Fruit fly (Drosophila melanogaster): Measurements from ENCODE around the gene CG42540.

Gene CG42540

DNA sequence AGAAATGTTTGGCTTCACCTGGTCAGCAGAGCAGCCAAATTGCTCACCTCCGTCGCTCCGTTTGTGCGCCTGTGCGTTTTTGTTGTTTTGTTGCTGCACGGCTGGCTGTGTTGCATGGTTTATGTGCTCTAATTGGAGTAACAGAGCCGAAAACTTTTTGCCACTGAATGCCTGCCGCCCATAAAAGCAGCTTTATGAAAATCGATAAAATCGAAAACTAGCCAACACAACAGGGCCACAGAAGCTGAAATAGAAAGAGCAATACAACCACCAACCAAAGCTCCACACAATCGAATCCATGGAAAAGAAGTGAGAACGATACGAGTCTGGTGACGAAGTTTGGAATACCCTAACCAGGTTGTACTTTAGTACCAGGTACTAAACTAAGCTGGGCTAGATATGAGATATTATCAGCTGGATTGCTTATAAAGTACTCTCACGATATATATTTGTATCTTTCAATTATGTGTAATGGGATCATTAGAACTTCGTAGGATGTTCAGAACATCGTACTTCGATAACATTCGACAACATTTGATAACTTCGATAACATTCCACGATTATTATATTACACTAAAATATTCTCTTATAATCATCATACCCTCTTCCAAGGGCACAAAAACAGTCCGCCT is 63.1 kb downstream of the CG42540 start:
- no peak for TF ChIP-seq toe (GFP tag; optimal IDR thresholded peaks at IDR 0.05)
- no peak for TF ChIP-seq cnc (optimal IDR thresholded peaks at IDR 0.05)
- TF ChIP-seq Hr96 (GFP tag; optimal IDR thresholded peaks at IDR 0.05), result no peak
- no peak for TF ChIP-seq CG5204 (GFP tag; optimal IDR thresholded peaks at IDR 0.05)
- TF ChIP-seq kay (GFP tag; ENCODE audit: borderline replicate concordance), result no peak
- no peak for TF ChIP-seq CG14711 (tag; optimal IDR thresholded peaks at IDR 0.05)
- TF ChIP-seq CG7045 (GFP tag; optimal IDR thresholded peaks at IDR 0.05), result no peak
- no peak for TF ChIP-seq CG11617 (GFP tag; optimal IDR thresholded peaks at IDR 0.05)
- TF ChIP-seq pad (GFP tag; optimal IDR thresholded peaks at IDR 0.05), result no peak
- no peak for TF ChIP-seq ovo (GFP tag; optimal IDR thresholded peaks at IDR 0.05)
- TF ChIP-seq CG1620 (GFP tag; optimal IDR thresholded peaks at IDR 0.05), result no peak
- TF ChIP-seq Clk (GFP tag; optimal IDR thresholded peaks at IDR 0.05), result no peak
- no peak for TF ChIP-seq Mnt (GFP tag; optimal IDR thresholded peaks at IDR 0.05)
- TF ChIP-seq CG33017 (tag; optimal IDR thresholded peaks at IDR 0.05), result no peak
- TF ChIP-seq CG7101 (tag; optimal IDR thresholded peaks at IDR 0.05), result no peak
- TF ChIP-seq Crg-1 (GFP tag; optimal IDR thresholded peaks at IDR 0.05), result no peak
- no peak for TF ChIP-seq CG12768 (GFP tag; optimal IDR thresholded peaks at IDR 0.05)
- TF ChIP-seq cic (GFP tag; optimal IDR thresholded peaks at IDR 0.05), result no peak
- no peak for TF ChIP-seq tj (GFP tag; optimal IDR thresholded peaks at IDR 0.05)

DNA sequence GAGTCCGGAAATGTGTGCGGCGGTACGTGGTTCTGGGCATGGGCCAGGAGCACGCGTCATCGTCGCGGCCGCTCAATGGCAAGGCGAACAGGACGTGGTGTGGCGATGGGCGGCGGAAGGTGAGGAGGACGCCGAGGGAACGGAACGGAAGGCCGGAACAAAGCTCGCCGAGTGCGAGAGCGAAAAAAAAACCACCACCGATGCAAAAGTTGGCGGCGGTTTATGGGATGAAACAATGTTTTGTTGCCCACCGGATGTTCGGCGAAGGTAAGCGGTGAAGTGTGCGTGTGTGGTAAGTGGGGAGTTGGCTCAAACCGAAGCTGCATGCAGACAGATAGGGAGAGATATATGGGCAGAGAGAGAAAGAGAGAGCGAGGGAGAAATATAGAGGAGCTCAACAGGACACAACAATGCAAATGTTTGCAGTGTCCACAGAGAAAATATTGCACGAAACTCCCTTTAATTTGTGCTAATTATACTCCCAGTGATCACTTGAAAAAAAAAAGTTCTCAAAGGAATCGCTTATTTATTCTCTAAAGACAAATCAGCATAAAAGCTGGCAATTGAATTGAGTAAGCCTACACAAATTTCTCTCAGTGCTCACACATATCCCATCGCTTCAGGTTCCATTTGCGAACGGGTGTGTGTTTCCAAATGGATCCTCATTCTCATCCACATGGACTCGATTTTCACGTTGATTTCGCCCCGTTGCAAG is 63.8 kb downstream of the CG42540 start:
- no peak for TF ChIP-seq kay (GFP tag; ENCODE audit: borderline replicate concordance)
- no peak for TF ChIP-seq CG7101 (tag; optimal IDR thresholded peaks at IDR 0.05)
- TF ChIP-seq toe (GFP tag; optimal IDR thresholded peaks at IDR 0.05), result no peak
- no peak for TF ChIP-seq CG11617 (GFP tag; optimal IDR thresholded peaks at IDR 0.05)
- TF ChIP-seq Hr96 (GFP tag; optimal IDR thresholded peaks at IDR 0.05), result no peak
- no peak for TF ChIP-seq cic (GFP tag; optimal IDR thresholded peaks at IDR 0.05)
- TF ChIP-seq CG5204 (GFP tag; optimal IDR thresholded peaks at IDR 0.05), result no peak
- TF ChIP-seq pad (GFP tag; optimal IDR thresholded peaks at IDR 0.05), result no peak
- no peak for TF ChIP-seq CG1620 (GFP tag; optimal IDR thresholded peaks at IDR 0.05)
- no peak for TF ChIP-seq cnc (optimal IDR thresholded peaks at IDR 0.05)
- TF ChIP-seq Crg-1 (GFP tag; optimal IDR thresholded peaks at IDR 0.05), result no peak
- no peak for TF ChIP-seq Clk (GFP tag; optimal IDR thresholded peaks at IDR 0.05)
- no peak for TF ChIP-seq CG7045 (GFP tag; optimal IDR thresholded peaks at IDR 0.05)

- TF ChIP-seq CG12768 (GFP tag; optimal IDR thresholded peaks at IDR 0.05), result no peak
- no peak for TF ChIP-seq ovo (GFP tag; optimal IDR thresholded peaks at IDR 0.05)
- TF ChIP-seq CG7045 (GFP tag; optimal IDR thresholded peaks at IDR 0.05), result no peak
- no peak for TF ChIP-seq Mnt (GFP tag; optimal IDR thresholded peaks at IDR 0.05)
- no peak for TF ChIP-seq CG14711 (tag; optimal IDR thresholded peaks at IDR 0.05)
- TF ChIP-seq cnc (optimal IDR thresholded peaks at IDR 0.05), result no peak
- no peak for TF ChIP-seq CG7101 (tag; optimal IDR thresholded peaks at IDR 0.05)
- no peak for TF ChIP-seq Clk (GFP tag; optimal IDR thresholded peaks at IDR 0.05)
- TF ChIP-seq tj (GFP tag; optimal IDR thresholded peaks at IDR 0.05), result no peak
- no peak for TF ChIP-seq CG1620 (GFP tag; optimal IDR thresholded peaks at IDR 0.05)
- TF ChIP-seq bab1 (GFP tag; optimal IDR thresholded peaks at IDR 0.05), result no peak
- no peak for TF ChIP-seq CG5204 (GFP tag; optimal IDR thresholded peaks at IDR 0.05)
- TF ChIP-seq Hr96 (GFP tag; optimal IDR thresholded peaks at IDR 0.05), result no peak
- TF ChIP-seq kay (GFP tag; ENCODE audit: borderline replicate concordance), result no peak
- TF ChIP-seq Crg-1 (GFP tag; optimal IDR thresholded peaks at IDR 0.05), result no peak
- no peak for TF ChIP-seq cic (GFP tag; optimal IDR thresholded peaks at IDR 0.05)
- no peak for TF ChIP-seq toe (GFP tag; optimal IDR thresholded peaks at IDR 0.05)
- TF ChIP-seq CG11617 (GFP tag; optimal IDR thresholded peaks at IDR 0.05), result no peak
- no peak for TF ChIP-seq pad (GFP tag; optimal IDR thresholded peaks at IDR 0.05)
Observed at dm6 chr3L:4620919-4621318, 65.0 kb downstream of the CG42540 start, which contains the start of gene CG32246. Gene CG32246, plus strand, starts transcription at chr3L:4621219.

DNA sequence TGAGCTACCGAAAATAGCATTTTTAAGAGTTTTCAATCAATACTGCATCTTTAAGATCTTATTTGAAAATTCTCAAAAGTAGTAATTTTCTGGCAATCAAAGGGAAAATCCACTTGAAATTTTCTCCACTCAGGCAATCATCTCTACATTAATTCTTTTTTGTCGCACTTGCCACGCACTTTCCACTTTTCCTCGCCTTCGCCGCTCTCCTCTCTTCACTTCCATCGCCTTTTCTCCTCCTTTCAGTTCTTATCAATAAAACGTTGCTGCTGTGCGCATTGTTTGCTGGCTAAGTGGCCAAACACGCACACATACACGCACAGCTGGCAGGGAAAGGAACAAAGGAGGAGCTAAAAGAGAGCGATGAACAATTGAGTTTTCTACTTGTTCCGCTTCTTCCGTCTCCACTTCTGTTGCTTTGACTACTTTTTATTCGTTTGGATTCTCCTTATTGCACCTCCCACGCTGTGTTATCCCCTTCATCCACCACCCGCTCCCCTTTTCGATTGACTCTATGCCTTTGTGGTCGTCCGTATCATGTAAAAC is 67.2 kb downstream of the CG42540 start:
- TF ChIP-seq tj (GFP tag; optimal IDR thresholded peaks at IDR 0.05) (no peak), CG14711 (tag; optimal IDR thresholded peaks at IDR 0.05) (no peak), CG33017 (tag; optimal IDR thresholded peaks at IDR 0.05) (no peak)

- no peak for TF ChIP-seq kay (GFP tag; ENCODE audit: borderline replicate concordance)
- no peak for TF ChIP-seq CG11617 (GFP tag; optimal IDR thresholded peaks at IDR 0.05)
- TF ChIP-seq Crg-1 (GFP tag; optimal IDR thresholded peaks at IDR 0.05), result no peak
- TF ChIP-seq Hr96 (GFP tag; optimal IDR thresholded peaks at IDR 0.05), result no peak
- peak; percentile 4 for TF ChIP-seq bab1 (GFP tag; optimal IDR thresholded peaks at IDR 0.05)
- no peak for TF ChIP-seq pad (GFP tag; optimal IDR thresholded peaks at IDR 0.05)
Observed at dm6 chr3L:4623870-4624269, 68.0 kb downstream of the CG42540 start.

- TF ChIP-seq CG7045 (GFP tag; optimal IDR thresholded peaks at IDR 0.05), result peak; percentile 91
- TF ChIP-seq cnc (optimal IDR thresholded peaks at IDR 0.05), result no peak
- peak; percentile 76 for TF ChIP-seq pad (GFP tag; optimal IDR thresholded peaks at IDR 0.05)
- TF ChIP-seq kay (GFP tag; ENCODE audit: borderline replicate concordance), result no peak
- peak; percentile 89 for TF ChIP-seq CG5204 (GFP tag; optimal IDR thresholded peaks at IDR 0.05)
- peak; percentile 60 for TF ChIP-seq Clk (GFP tag; optimal IDR thresholded peaks at IDR 0.05)
- TF ChIP-seq bab1 (GFP tag; optimal IDR thresholded peaks at IDR 0.05), result peak; percentile 73
- peak; percentile 68 for TF ChIP-seq CG33017 (tag; optimal IDR thresholded peaks at IDR 0.05)
- TF ChIP-seq Hr96 (GFP tag; optimal IDR thresholded peaks at IDR 0.05), result peak; percentile 87
- peak; percentile 54 for TF ChIP-seq CG7101 (tag; optimal IDR thresholded peaks at IDR 0.05)
- TF ChIP-seq CG12768 (GFP tag; optimal IDR thresholded peaks at IDR 0.05), result peak; percentile 85
- no peak for TF ChIP-seq cic (GFP tag; optimal IDR thresholded peaks at IDR 0.05)
- peak; percentile 70 for TF ChIP-seq CG11617 (GFP tag; optimal IDR thresholded peaks at IDR 0.05)
- peak; percentile 32 for TF ChIP-seq Crg-1 (GFP tag; optimal IDR thresholded peaks at IDR 0.05)
- peak; percentile 75 for TF ChIP-seq ovo (GFP tag; optimal IDR thresholded peaks at IDR 0.05)
- peak; percentile 21 for TF ChIP-seq Mnt (GFP tag; optimal IDR thresholded peaks at IDR 0.05)
- TF ChIP-seq tj (GFP tag; optimal IDR thresholded peaks at IDR 0.05), result peak; percentile 39
- TF ChIP-seq CG1620 (GFP tag; optimal IDR thresholded peaks at IDR 0.05), result peak; percentile 65
- TF ChIP-seq CG14711 (tag; optimal IDR thresholded peaks at IDR 0.05), result peak; percentile 71
- TF ChIP-seq toe (GFP tag; optimal IDR thresholded peaks at IDR 0.05), result peak; percentile 80
Observed at dm6 chr3L:4624371-4625154, 68.7 kb downstream of the CG42540 start.

Measured in whole organism, adult.